Fruit fly (Drosophila melanogaster): Measurements from ENCODE around the gene Ubx.
A peak's percentile ranks its signal among the peaks of the same experiment; 100 is the strongest.

Gene Ubx

DNA sequence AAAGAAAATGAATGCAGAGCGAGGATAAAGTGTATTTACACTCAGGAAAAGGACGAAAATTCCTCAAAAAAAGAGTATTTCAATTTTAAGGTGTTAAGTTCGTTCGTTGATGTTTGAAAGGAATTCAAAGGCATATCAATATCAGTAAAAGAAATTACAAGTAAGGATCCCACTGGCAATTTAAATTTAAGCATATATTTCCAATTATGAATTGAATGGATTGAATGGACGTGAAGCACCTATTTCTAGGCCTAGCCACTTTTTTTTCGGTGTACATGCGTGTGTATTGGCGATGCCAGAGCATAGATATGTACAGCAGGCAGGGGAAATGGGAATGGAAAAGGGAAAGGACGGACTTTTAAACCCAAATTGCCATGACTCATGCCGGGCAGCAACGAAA, 103.7 kb downstream of the Ubx start (continued):
- TF ChIP-seq mirr (GFP tag; optimal IDR thresholded peaks at IDR 0.05) (no peak), CG7786 (GFP tag; optimal IDR thresholded peaks at IDR 0.05) (no peak), yki (optimal IDR thresholded peaks at IDR 0.05) (no peak), Side (GFP tag; optimal IDR thresholded peaks at IDR 0.05) (peak; percentile 7), CG18011 (GFP tag; optimal IDR thresholded peaks at IDR 0.05) (no peak), HLH3B (GFP tag; IDR thresholded peaks at IDR 0.05) (no peak), B-H1 (GFP tag; IDR thresholded peaks at IDR 0.05) (no peak), gcm2 (GFP tag; optimal IDR thresholded peaks at IDR 0.05) (no peak), CG2120 (GFP tag; optimal IDR thresholded peaks at IDR 0.05) (no peak), Atf3 (GFP tag; optimal IDR thresholded peaks at IDR 0.05) (no peak), CG12659 (GFP tag; optimal IDR thresholded peaks at IDR 0.05) (no peak), CG17361 (GFP tag; IDR thresholded peaks at IDR 0.05) (peak; percentile 41; the same call in 1 of the 3 replicates), CG17829 (tag; optimal IDR thresholded peaks at IDR 0.05) (peak; percentile 68), CG7745 (tag; optimal IDR thresholded peaks at IDR 0.05) (no peak), sens-2 (GFP tag; IDR thresholded peaks at IDR 0.05) (no peak), CG14965 (GFP tag; optimal IDR thresholded peaks at IDR 0.05; ENCODE audit: borderline replicate concordance) (no peak), NC2α (GFP tag; optimal IDR thresholded peaks at IDR 0.05) (no peak), CG5180 (GFP tag; optimal IDR thresholded peaks at IDR 0.05) (no peak), bsh (GFP tag; optimal IDR thresholded peaks at IDR 0.05) (peak in 1 of 2 experiments; percentile 14), CG10209 (GFP tag; optimal IDR thresholded peaks at IDR 0.05) (no peak), CHES-1-like (GFP tag; optimal IDR thresholded peaks at IDR 0.05) (no peak), CG31224 (GFP tag; IDR thresholded peaks at IDR 0.05) (no peak), CG18764 (GFP tag; optimal IDR thresholded peaks at IDR 0.05) (no peak), CG42726 (GFP tag; IDR thresholded peaks at IDR 0.05; ENCODE audit: partially characterized antibody) (no peak), CG11723 (GFP tag; optimal IDR thresholded peaks at IDR 0.05) (no peak), pfk (GFP tag; optimal IDR thresholded peaks at IDR 0.05) (no peak), D (optimal IDR thresholded peaks at IDR 0.05) (no peak), D (GFP tag; optimal IDR thresholded peaks at IDR 0.05) (peak; percentile 42), Dll (GFP tag; IDR thresholded peaks at IDR 0.05; ENCODE audit: partially characterized antibody) (no peak), slou (GFP tag; optimal IDR thresholded peaks at IDR 0.05) (no peak)

DNA sequence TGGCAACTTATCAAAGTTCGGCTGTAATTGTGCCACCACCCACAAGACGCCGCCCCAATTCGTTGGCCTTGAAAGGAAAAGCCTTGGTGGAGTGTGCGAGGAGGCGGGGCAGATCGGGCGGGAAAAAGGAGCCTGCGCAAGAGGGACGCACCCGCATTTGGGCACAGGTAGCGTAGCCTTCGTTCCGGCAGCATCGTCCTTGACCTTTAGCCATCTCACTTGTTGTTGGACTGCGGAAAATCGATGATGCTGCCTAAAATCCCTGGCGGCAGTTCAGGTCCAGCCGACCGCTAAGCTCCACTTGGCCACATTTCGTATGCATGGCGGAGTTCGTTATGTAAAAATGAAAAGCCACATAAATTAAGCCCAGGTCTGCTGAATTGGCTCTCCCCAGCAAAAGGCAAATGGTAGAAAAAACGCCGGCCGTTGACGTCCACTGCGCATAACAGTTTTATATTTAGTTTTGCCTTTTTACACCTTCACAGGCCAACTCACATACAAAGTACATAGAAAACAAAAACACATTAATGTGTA, 107.3 kb downstream of the Ubx start:
- TF ChIP-seq zf30C (GFP tag; optimal IDR thresholded peaks at IDR 0.05) (no peak), Ptx1 (GFP tag; IDR thresholded peaks at IDR 0.05) (no peak), dan (GFP tag; IDR thresholded peaks at IDR 0.05) (no peak), sqz (GFP tag; optimal IDR thresholded peaks at IDR 0.05) (peak; percentile 8), CG11456 (GFP tag; IDR thresholded peaks at IDR 0.05) (no peak), ab (GFP tag; optimal IDR thresholded peaks at IDR 0.05) (no peak), Adf1 (GFP tag; IDR thresholded peaks at IDR 0.05) (0 out of 2 replicates have a peak, but pooled peaks have one; percentile 19), Nf-YA (GFP tag; IDR thresholded peaks at IDR 0.05) (0 out of 2 replicates have a peak, but pooled peaks have one; percentile 36), chinmo (GFP tag; IDR thresholded peaks at IDR 0.05; ENCODE audit: partially characterized antibody) (0 out of 4 replicates have a peak, but pooled peaks have one; percentile 56), gce (GFP tag; IDR thresholded peaks at IDR 0.05) (no peak), CG3838 (GFP tag; optimal IDR thresholded peaks at IDR 0.05) (no peak), ftz-f1 (GFP tag; optimal IDR thresholded peaks at IDR 0.05) (peak; percentile 85), mirr (GFP tag; optimal IDR thresholded peaks at IDR 0.05) (no peak), CG11723 (GFP tag; optimal IDR thresholded peaks at IDR 0.05) (no peak), vvl (GFP tag; IDR thresholded peaks at IDR 0.05) (peak; percentile 65; the same call in 1 of the 2 replicates), Pdp1 (GFP tag; optimal IDR thresholded peaks at IDR 0.05) (peak in 1 of 2 experiments; percentile 24), ase (GFP tag; IDR thresholded peaks at IDR 0.05) (no peak), MBD-R2 (GFP tag; IDR thresholded peaks at IDR 0.05) (peak; percentile 20; the same call in 1 of the 2 replicates), fd3F (GFP tag; optimal IDR thresholded peaks at IDR 0.05) (no peak), scrt (GFP tag; optimal IDR thresholded peaks at IDR 0.05) (peak; percentile 62), cg (GFP tag; optimal IDR thresholded peaks at IDR 0.05) (no peak), btn (GFP tag; optimal IDR thresholded peaks at IDR 0.05) (no peak), pum (GFP tag; optimal IDR thresholded peaks at IDR 0.05) (no peak), crol (GFP tag; IDR thresholded peaks at IDR 0.05) (no peak)

Measured in whole organism, embryonic.